Worm (Caenorhabditis elegans) whole organism, L4 larva: ENCODE data around the gene ZK666.15.

ENCODE experiments used
- F26F4.8 ChIP-seq: fragments of 200-800 bp; sonication (Bioruptor generic); conservative IDR thresholded peaks from 2 replicates; pipeline ENCODE4 v1.3.6; 2022; ENCODE audit warnings: missing genetic modification characterization, missing compliant biosample characterization
- R02D3.7 ChIP-seq: fragments of 150-350 bp; sonication (generic microtip); optimal IDR thresholded peaks from 3 replicates; lab custom pipeline; 2014; ENCODE audit warnings: missing biosample characterization, missing genetic modification characterization
- T26A8.4 ChIP-seq: fragments of 200-800 bp; sonication (Bioruptor generic); IDR thresholded peaks from 2 replicates; pipeline ENCODE4 v1.3.6; 2022; ENCODE audit warnings: missing genetic modification characterization, missing compliant biosample characterization
- Y5F2A.4 ChIP-seq: fragments of 200-800 bp; sonication (Bioruptor generic); optimal IDR thresholded peaks from 2 replicates; lab custom pipeline; 2018; ENCODE audit warnings: mild to moderate bottlenecking, missing genetic modification characterization, missing compliant biosample characterization
- Y75B8A.6 ChIP-seq: fragments of 200-800 bp; sonication (Bioruptor generic); IDR thresholded peaks from 2 replicates; pipeline ENCODE4 v1.3.6; 2022; ENCODE audit warnings: missing genetic modification reagents, missing genetic modification characterization, missing compliant biosample characterization
- aha-1 ChIP-seq: fragments of 150-350 bp; peaks from one replicate; lab custom pipeline; 2014; ENCODE audit warnings: missing biosample characterization, missing genetic modification characterization
- aly-2 ChIP-seq: sonication (generic microtip); optimal IDR thresholded peaks from 2 replicates; lab custom pipeline; 2018; ENCODE audit warnings: missing biosample characterization, missing genetic modification characterization
- arid-1 ChIP-seq: fragments of 200-800 bp; sonication (Bioruptor generic); conservative IDR thresholded peaks from 2 replicates; pipeline ENCODE4 v1.3.6; 2022; ENCODE audit warnings: missing genetic modification reagents, missing genetic modification characterization, missing compliant biosample characterization
- attf-4 ChIP-seq: sonication (generic microtip); optimal IDR thresholded peaks from 3 replicates; lab custom pipeline; 2017; ENCODE audit warnings: missing biosample characterization, missing genetic modification characterization
- cey-2 ChIP-seq: sonication (generic microtip); optimal IDR thresholded peaks from 3 replicates; lab custom pipeline; 2017; ENCODE audit warnings: missing genetic modification characterization, mild to moderate bottlenecking, missing compliant biosample characterization, antibody characterized with exemption, borderline replicate concordance; ENCODE audit not compliant: insufficient read depth
- daf-12 ChIP-seq: fragments of 150-350 bp; optimal IDR thresholded peaks from 2 replicates; lab custom pipeline; 2014; ENCODE audit warnings: missing biosample characterization, missing genetic modification reagents, missing genetic modification characterization
- daf-16 ChIP-seq, 3 experiments: sonication (generic microtip); optimal IDR thresholded peaks; 2 replicates each; lab custom pipeline; 2016 to 2017; ENCODE audit warnings: missing genetic modification characterization in 3 of 3, missing genetic modification reagents in 3 of 3, mild to moderate bottlenecking in 2 of 3, missing compliant biosample characterization in 2 of 3, missing biosample characterization in 1 of 3, moderate library complexity in 1 of 3
- dmd-6 ChIP-seq: fragments of 200-800 bp; sonication (Bioruptor generic); IDR thresholded peaks from 2 replicates; pipeline ENCODE4 v1.3.6; 2022; ENCODE audit warnings: missing genetic modification reagents, missing genetic modification characterization, missing compliant biosample characterization
- dmd-9 ChIP-seq: fragments of 200-800 bp; sonication (Bioruptor generic); IDR thresholded peaks from 2 replicates; pipeline ENCODE4 v1.3.6; 2022; ENCODE audit warnings: missing genetic modification reagents, missing genetic modification characterization, missing compliant biosample characterization
- egl-27 ChIP-seq: sonication (generic microtip); optimal IDR thresholded peaks from 3 replicates; lab custom pipeline; 2017; ENCODE audit warnings: missing biosample characterization, missing genetic modification reagents, missing genetic modification characterization
- fos-1 ChIP-seq: fragments of 150-350 bp; optimal IDR thresholded peaks from 2 replicates; lab custom pipeline; 2014; ENCODE audit warnings: missing biosample characterization, missing genetic modification characterization
- hlh-30 ChIP-seq: sonication (generic microtip); optimal IDR thresholded peaks from 2 replicates; lab custom pipeline; 2017; ENCODE audit warnings: antibody characterized with exemption, mild to moderate bottlenecking, missing genetic modification characterization, missing compliant biosample characterization; ENCODE audit not compliant: insufficient read depth
- lim-7 ChIP-seq: fragments of 200-800 bp; sonication (Bioruptor generic); IDR thresholded peaks from 2 replicates; pipeline ENCODE4 v1.3.6; 2022; ENCODE audit warnings: missing genetic modification characterization, missing compliant biosample characterization
- lin-1 ChIP-seq: fragments of 200-800 bp; sonication (Bioruptor generic); IDR thresholded peaks from 2 replicates; pipeline ENCODE4 v1.3.6; 2022; ENCODE audit warnings: missing genetic modification reagents, missing genetic modification characterization, missing compliant biosample characterization
- lin-15B ChIP-seq: fragments of 150-350 bp; sonication (generic microtip); optimal IDR thresholded peaks from 3 replicates; lab custom pipeline; 2014; ENCODE audit warnings: missing biosample characterization, missing genetic modification characterization
- lin-38 ChIP-seq: fragments of 200-800 bp; sonication (Bioruptor generic); IDR thresholded peaks from 2 replicates; pipeline ENCODE4 v1.3.6; 2022; ENCODE audit warnings: missing genetic modification reagents, missing genetic modification characterization, missing compliant biosample characterization
- lin-39 ChIP-seq: fragments of 150-350 bp; optimal IDR thresholded peaks from 2 replicates; lab custom pipeline; 2014; ENCODE audit warnings: missing biosample characterization, missing genetic modification reagents, missing genetic modification characterization
- lsy-2 ChIP-seq, 2 experiments: fragments of 150-350 bp in 1 of 2; sonication (generic microtip) in 1 of 2; optimal IDR thresholded peaks; 2 replicates each; lab custom pipeline; 2014 to 2017; ENCODE audit warnings: missing biosample characterization in 2 of 2, missing genetic modification characterization in 2 of 2
- mdt-29 ChIP-seq: fragments of 200-800 bp; sonication (Bioruptor generic); IDR thresholded peaks from 2 replicates; pipeline ENCODE4 v1.3.6; 2022; ENCODE audit warnings: missing genetic modification reagents, missing genetic modification characterization, missing compliant biosample characterization
- mep-1 ChIP-seq: fragments of 150-350 bp; sonication (generic microtip); optimal IDR thresholded peaks from 3 replicates; lab custom pipeline; 2014; ENCODE audit warnings: missing biosample characterization, missing genetic modification characterization
- mxl-3 ChIP-seq: fragments of 200-800 bp; sonication (Bioruptor generic); optimal IDR thresholded peaks from 2 replicates; lab custom pipeline; 2018; ENCODE audit warnings: mild to moderate bottlenecking, missing genetic modification characterization, missing compliant biosample characterization
- nhr-28 ChIP-seq: fragments of 150-350 bp; optimal IDR thresholded peaks from 2 replicates; lab custom pipeline; 2014; ENCODE audit warnings: missing biosample characterization, missing genetic modification characterization
- nhr-41 ChIP-seq: fragments of 200-800 bp; sonication (Bioruptor generic); IDR thresholded peaks from 2 replicates; pipeline ENCODE4 v1.3.6; 2022; ENCODE audit warnings: missing genetic modification reagents, missing genetic modification characterization, missing compliant biosample characterization
- nhr-48 ChIP-seq: sonication (generic microtip); optimal IDR thresholded peaks from 2 replicates; lab custom pipeline; 2016; ENCODE audit warnings: mild to moderate bottlenecking, missing genetic modification characterization, missing compliant biosample characterization
- nhr-77 ChIP-seq: fragments of 150-350 bp; optimal IDR thresholded peaks from 2 replicates; lab custom pipeline; 2014; ENCODE audit warnings: missing biosample characterization, missing genetic modification characterization
- pqm-1 ChIP-seq: sonication (generic microtip); optimal IDR thresholded peaks from 2 replicates; lab custom pipeline; 2017; ENCODE audit warnings: missing biosample characterization, missing genetic modification characterization
- rbr-2 ChIP-seq: sonication (generic microtip); optimal IDR thresholded peaks from 2 replicates; lab custom pipeline; 2016; ENCODE audit warnings: missing genotype, missing genetic modification characterization, missing compliant biosample characterization
- skn-1 ChIP-seq: fragments of 150-350 bp; optimal IDR thresholded peaks from 2 replicates; lab custom pipeline; 2014; ENCODE audit warnings: missing biosample characterization, missing genetic modification characterization
- snpc-4 ChIP-seq: fragments of 150-350 bp; optimal IDR thresholded peaks from 2 replicates; lab custom pipeline; 2014; ENCODE audit warnings: missing biosample characterization, missing genetic modification characterization
- spr-1 ChIP-seq: sonication (generic microtip); optimal IDR thresholded peaks from 2 replicates; lab custom pipeline; 2016; ENCODE audit warnings: mild to moderate bottlenecking, missing genetic modification characterization, missing compliant biosample characterization
- spr-3 ChIP-seq: fragments of 200-800 bp; sonication (Bioruptor generic); optimal IDR thresholded peaks from 2 replicates; lab custom pipeline; 2018; ENCODE audit warnings: mild to moderate bottlenecking, missing genetic modification characterization, missing compliant biosample characterization
- tag-97 ChIP-seq: fragments of 200-800 bp; sonication (Bioruptor generic); IDR thresholded peaks from 2 replicates; pipeline ENCODE4 v1.3.6; 2022; ENCODE audit warnings: missing genetic modification characterization, missing compliant biosample characterization
- unc-130 ChIP-seq: sonication (generic microtip); optimal IDR thresholded peaks from 2 replicates; lab custom pipeline; 2016; ENCODE audit warnings: missing genetic modification reagents, missing genetic modification characterization, missing compliant biosample characterization
- unc-62 ChIP-seq, 3 experiments: fragments of 150-350 bp in 1 of 3; sonication (generic microtip); optimal IDR thresholded peaks in 2 of 3; peaks in 1 of 3; 1 replicate in 1 of 3; 2 replicates in 2 of 3; lab custom pipeline; 2014 to 2017; ENCODE audit warnings: missing biosample characterization in 3 of 3, missing genetic modification characterization in 3 of 3, missing genetic modification reagents in 3 of 3, missing genotype in 1 of 3
- zip-11 ChIP-seq: fragments of 200-800 bp; sonication (Bioruptor generic); IDR thresholded peaks from 2 replicates; pipeline ENCODE4 v1.3.6; 2022; ENCODE audit warnings: missing genetic modification characterization, missing compliant biosample characterization
- zip-2 ChIP-seq: fragments of 150-350 bp; optimal IDR thresholded peaks from 2 replicates; lab custom pipeline; 2014; ENCODE audit warnings: missing biosample characterization, missing genetic modification characterization
- ztf-11 ChIP-seq: fragments of 150-350 bp; optimal IDR thresholded peaks from 2 replicates; lab custom pipeline; 2014; ENCODE audit warnings: missing biosample characterization, missing genetic modification characterization
- ztf-7 ChIP-seq: fragments of 150-350 bp; optimal IDR thresholded peaks from 2 replicates; lab custom pipeline; 2014; ENCODE audit warnings: missing biosample characterization, missing genetic modification characterization

ZK666.15 gene

ce11 chrII:10519017-10519416, 32.2 kb downstream of the ZK666.15 start, which contains the start of gene F59B10.4:
Gene F59B10.4 (minus strand): TSS chrII:10519117.
- TF ChIP-seq cey-2 (no peak), dmd-6 (GFP tag; lab: Robert Waterston, UW) (0 out of 2 replicates have a peak, but pooled peaks have one; percentile 8)

- TF ChIP-seq T26A8.4 (GFP tag; lab: Robert Waterston, UW) (no peak), lin-39 (no peak), lin-1 (GFP tag; lab: Robert Waterston, UW) (no peak), ztf-11 (tag; lab: Kevin White, UChicago) (no peak), rbr-2 (tag; lab: Kevin White, UChicago) (no peak), mxl-3 (GFP tag; lab: Kevin White, UChicago) (no peak), aha-1 (tag; lab: Kevin White, UChicago) (peak; percentile 80)
Observed at ce11 chrII:10519863-10520262, 33.0 kb downstream of the ZK666.15 start.

ce11 chrII:10523031-10523430, 36.2 kb downstream of the ZK666.15 start:
- TF ChIP-seq zip-11 (GFP tag; lab: Robert Waterston, UW) (no peak), ztf-11 (tag; lab: Kevin White, UChicago) (no peak), aly-2 (tag; lab: Kevin White, UChicago) (no peak), hlh-30 (tag; lab: Kevin White, UChicago) (no peak), spr-1 (tag; lab: Kevin White, UChicago) (no peak), mxl-3 (GFP tag; lab: Kevin White, UChicago) (no peak), Y5F2A.4 (GFP tag; lab: Kevin White, UChicago) (no peak), lsy-2 (tag; optimal IDR thresholded peaks at IDR 0.05; lab: Kevin White, UChicago) (no peak), nhr-77 (tag; lab: Kevin White, UChicago) (no peak), snpc-4 (tag; lab: Kevin White, UChicago) (no peak), lin-15B (tag; lab: Kevin White, UChicago) (no peak), nhr-28 (tag; lab: Kevin White, UChicago) (no peak)

- TF ChIP-seq Y75B8A.6 (GFP tag; lab: Robert Waterston, UW) (no peak), mdt-29 (no peak), skn-1 (no peak), nhr-48 (tag; lab: Kevin White, UChicago) (no peak), tag-97 (GFP tag; lab: Robert Waterston, UW) (no peak), R02D3.7 (tag; lab: Kevin White, UChicago) (no peak), nhr-41 (GFP tag; lab: Robert Waterston, UW) (no peak), arid-1 (no peak), attf-4 (tag; lab: Kevin White, UChicago) (no peak), unc-130 (GFP tag; lab: Kevin White, UChicago) (no peak), daf-12 (no peak), lin-38 (no peak), pqm-1 (no peak)
Observed at ce11 chrII:10523583-10523982, 36.7 kb downstream of the ZK666.15 start, which contains the start of gene F59B10.5. Gene F59B10.5 (minus strand): TSS chrII:10523683.

ce11 chrII:10524374-10524773, 37.5 kb downstream of the ZK666.15 start, which contains the start of gene F59B10.6:
Gene F59B10.6 (minus strand): TSS chrII:10524474.
- TF ChIP-seq fos-1 (tag; lab: Kevin White, UChicago): no peak

- TF ChIP-seq F26F4.8: no peak
- no peak for TF ChIP-seq ztf-7 (tag; lab: Kevin White, UChicago)
- TF ChIP-seq daf-16 (GFP tag; optimal IDR thresholded peaks at IDR 0.05; lab: Kevin White, UChicago): no peak
- TF ChIP-seq daf-16 (tag; optimal IDR thresholded peaks at IDR 0.05; lab: Kevin White, UChicago): no peak
- TF ChIP-seq zip-2: no peak
- TF ChIP-seq egl-27 (tag; lab: Kevin White, UChicago): no peak
- no peak for TF ChIP-seq arid-1
- no peak for TF ChIP-seq spr-3 (GFP tag; lab: Kevin White, UChicago)
- no peak for TF ChIP-seq lim-7 (GFP tag; lab: Robert Waterston, UW)
- peak; percentile 38 for TF ChIP-seq hlh-30 (tag; lab: Kevin White, UChicago)
- peak in 1 of 2 experiments; percentile 31 for TF ChIP-seq unc-62 (GFP tag; optimal IDR thresholded peaks at IDR 0.05 in 1 of 2; lab: Kevin White, UChicago)
- TF ChIP-seq unc-62 (tag; optimal IDR thresholded peaks at IDR 0.05; lab: Kevin White, UChicago): no peak
- TF ChIP-seq pqm-1: no peak
- TF ChIP-seq dmd-9: no peak
- TF ChIP-seq mep-1: peak; percentile 41
- no peak for TF ChIP-seq fos-1 (tag; lab: Kevin White, UChicago)
- TF ChIP-seq dmd-6 (GFP tag; lab: Robert Waterston, UW): no peak
Observed at ce11 chrII:10525134-10525533, 38.3 kb downstream of the ZK666.15 start.
